Worm (Caenorhabditis elegans): ENCODE measurements around the gene srw-94.

DNA sequence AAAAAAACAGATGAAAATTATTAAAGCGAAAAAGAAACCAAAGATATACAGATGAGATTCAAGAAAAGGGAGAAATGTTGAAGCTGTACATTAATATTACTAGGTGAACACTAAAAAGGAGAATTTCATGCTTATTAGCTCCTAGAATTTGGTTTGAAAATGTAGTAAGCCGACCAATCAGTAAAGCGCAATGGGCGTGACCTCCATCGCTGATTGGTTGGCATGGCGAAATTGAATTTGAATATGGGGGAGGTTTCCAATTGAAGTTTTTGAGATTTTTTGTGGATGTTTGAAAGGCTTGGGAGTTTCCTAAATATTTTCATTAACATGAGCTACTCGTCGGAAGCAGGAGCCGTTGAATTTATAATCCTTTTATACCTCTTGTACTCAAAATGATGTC lies 37.8 kb upstream of the srw-94 start:
- TF ChIP-seq ref-1 (GFP tag; conservative IDR thresholded peaks at IDR 0.05) (no peak), T22C8.4 (GFP tag; IDR thresholded peaks at IDR 0.05) (no peak), med-1 (GFP tag; optimal IDR thresholded peaks at IDR 0.05; ENCODE audit: insufficient read depth) (no peak), ztf-29 (GFP tag; IDR thresholded peaks at IDR 0.05) (no peak), tab-1 (GFP tag; IDR thresholded peaks at IDR 0.05) (no peak), flt-1 (GFP tag; IDR thresholded peaks at IDR 0.05) (no peak), klf-2 (GFP tag; conservative IDR thresholded peaks at IDR 0.05) (no peak), cog-1 (tag; optimal IDR thresholded peaks at IDR 0.05) (no peak), ztf-23 (GFP tag; IDR thresholded peaks at IDR 0.05) (no peak)

Measured in whole organism, midembryonic.